Worm (Caenorhabditis elegans): Measurements from ENCODE around the gene nhr-128.

nhr-128 gene

DNA sequence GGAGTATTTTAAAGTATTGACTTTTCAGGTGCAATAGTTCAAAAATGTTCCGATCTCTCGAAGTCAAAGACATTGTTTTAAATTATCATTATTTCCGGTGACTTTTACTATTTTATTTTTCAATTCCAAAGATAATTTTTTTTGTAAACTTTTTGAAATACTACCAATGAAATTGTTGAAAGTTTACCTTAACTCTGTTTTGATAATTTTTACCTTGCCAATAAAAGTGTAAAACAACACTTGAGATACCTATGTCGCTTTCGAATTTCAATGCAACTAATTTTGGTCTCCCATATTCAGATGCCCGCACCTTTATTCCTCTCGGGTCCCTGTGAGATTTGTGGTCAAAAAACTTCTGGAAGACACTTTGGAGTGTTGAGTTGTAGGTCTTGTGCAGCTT lies 3.3 kb downstream of the nhr-128 start, which contains the start of gene nhr-103:
Gene nhr-103 (plus strand): TSS at position 301 of the 400 bp plus-strand sequence.
- no peak for TF ChIP-seq tbx-8 (GFP tag; optimal IDR thresholded peaks at IDR 0.05)
- TF ChIP-seq elt-3 (tag; optimal IDR thresholded peaks at IDR 0.05): no peak
- no peak for TF ChIP-seq lin-32 (GFP tag; optimal IDR thresholded peaks at IDR 0.05)
- TF ChIP-seq ztf-11 (tag; optimal IDR thresholded peaks at IDR 0.05): no peak
- no peak for TF ChIP-seq mab-5 (tag; optimal IDR thresholded peaks at IDR 0.05)
- TF ChIP-seq sem-2 (GFP tag; optimal IDR thresholded peaks at IDR 0.05): no peak
- TF ChIP-seq lsy-2 (tag; optimal IDR thresholded peaks at IDR 0.05): no peak
- TF ChIP-seq ceh-83 (GFP tag; optimal IDR thresholded peaks at IDR 0.05): no peak
- no peak for TF ChIP-seq elt-1 (tag; optimal IDR thresholded peaks at IDR 0.05; ENCODE audit: borderline replicate concordance, insufficient read depth)
- TF ChIP-seq pha-4 (tag; optimal IDR thresholded peaks at IDR 0.05): no peak
- TF ChIP-seq nhr-2 (tag; optimal IDR thresholded peaks at IDR 0.05): no peak
- TF ChIP-seq flh-1 (GFP tag; optimal IDR thresholded peaks at IDR 0.05): no peak
- TF ChIP-seq M03D4.4 (tag; optimal IDR thresholded peaks at IDR 0.05): no peak
- TF ChIP-seq blmp-1 (tag; optimal IDR thresholded peaks at IDR 0.05): no peak
- TF ChIP-seq mls-2 (tag; optimal IDR thresholded peaks at IDR 0.05): no peak
- TF ChIP-seq sptf-1 (tag; optimal IDR thresholded peaks at IDR 0.05): no peak
- TF ChIP-seq mep-1 (tag; optimal IDR thresholded peaks at IDR 0.05): no peak
- TF ChIP-seq hlh-1 (tag; optimal IDR thresholded peaks at IDR 0.05): no peak
- TF ChIP-seq bed-3 (GFP tag; optimal IDR thresholded peaks at IDR 0.05): no peak

DNA sequence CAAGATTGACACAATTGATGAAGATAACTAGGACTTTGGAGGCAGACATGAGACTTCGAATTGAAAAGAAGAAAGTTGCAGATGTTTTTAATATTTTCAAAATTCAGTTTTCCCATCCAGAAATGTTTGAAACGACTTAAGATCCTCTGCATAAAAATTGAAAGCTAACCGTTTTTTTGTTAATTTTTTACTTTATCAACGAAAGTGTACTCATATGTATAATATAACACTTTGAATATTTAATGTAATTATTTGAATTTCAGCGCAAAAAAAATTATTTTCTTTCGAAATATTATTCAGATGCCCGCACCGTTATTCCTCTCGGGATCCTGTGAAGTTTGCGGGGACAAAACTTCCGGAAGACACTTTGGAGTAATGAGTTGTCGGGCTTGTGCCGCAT lies 5.0 kb downstream of the nhr-128 start, which contains the start of gene nhr-18:
Gene nhr-18 (plus strand): TSS at position 301 of the 400 bp plus-strand sequence.
- TF ChIP-seq mep-1 (tag; optimal IDR thresholded peaks at IDR 0.05) (no peak), ztf-11 (tag; optimal IDR thresholded peaks at IDR 0.05) (no peak), nhr-12 (tag; optimal IDR thresholded peaks at IDR 0.05) (no peak), sptf-1 (tag; optimal IDR thresholded peaks at IDR 0.05) (no peak), hlh-1 (tag; optimal IDR thresholded peaks at IDR 0.05) (no peak), ces-1 (GFP tag; optimal IDR thresholded peaks at IDR 0.05) (no peak), pha-4 (tag; optimal IDR thresholded peaks at IDR 0.05) (no peak), flh-1 (GFP tag; optimal IDR thresholded peaks at IDR 0.05) (no peak), elt-3 (tag; optimal IDR thresholded peaks at IDR 0.05) (no peak), M03D4.4 (tag; optimal IDR thresholded peaks at IDR 0.05) (no peak), lin-13 (tag; optimal IDR thresholded peaks at IDR 0.05) (no peak), zip-8 (tag; optimal IDR thresholded peaks at IDR 0.05) (no peak), ceh-83 (GFP tag; optimal IDR thresholded peaks at IDR 0.05) (no peak), unc-62 (GFP tag; optimal IDR thresholded peaks at IDR 0.05) (no peak), unc-39 (tag; optimal IDR thresholded peaks at IDR 0.05) (no peak), tbx-8 (GFP tag; optimal IDR thresholded peaks at IDR 0.05) (no peak), lin-32 (GFP tag; optimal IDR thresholded peaks at IDR 0.05) (no peak), mab-5 (tag; optimal IDR thresholded peaks at IDR 0.05) (no peak), elt-1 (tag; optimal IDR thresholded peaks at IDR 0.05; ENCODE audit: borderline replicate concordance, insufficient read depth) (no peak), ham-2 (GFP tag; optimal IDR thresholded peaks at IDR 0.05) (no peak)

DNA sequence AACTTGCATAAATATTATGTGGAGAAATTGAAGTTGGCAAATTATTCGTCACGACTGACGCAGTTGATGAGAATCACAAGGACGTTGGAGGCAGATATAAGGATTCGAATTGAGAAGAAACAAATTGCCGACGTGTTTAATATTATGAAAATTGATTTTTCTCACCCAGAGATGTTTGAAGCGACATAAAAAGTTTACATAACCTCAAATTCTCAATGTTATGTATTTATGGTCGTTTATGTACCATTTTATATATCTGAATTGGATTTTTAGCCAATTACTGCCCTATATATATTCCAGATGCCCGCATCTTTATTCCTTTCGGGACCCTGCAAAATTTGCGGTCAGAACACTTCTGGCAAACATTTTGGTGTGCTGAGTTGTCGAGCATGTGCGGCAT lies 6.9 kb downstream of the nhr-128 start, which contains the start of gene nhr-126:
Gene nhr-126 (plus strand): TSS at position 301 of the 400 bp plus-strand sequence.
- TF ChIP-seq ceh-39 (tag; optimal IDR thresholded peaks at IDR 0.05): no peak
- TF ChIP-seq unc-120 (tag; optimal IDR thresholded peaks at IDR 0.05; ENCODE audit: poor library complexity, severe bottlenecking): no peak
- TF ChIP-seq blmp-1 (tag; optimal IDR thresholded peaks at IDR 0.05): no peak
- no peak for TF ChIP-seq unc-62 (GFP tag; optimal IDR thresholded peaks at IDR 0.05)
- no peak for TF ChIP-seq sem-2 (GFP tag; optimal IDR thresholded peaks at IDR 0.05)
- TF ChIP-seq ham-2 (GFP tag; optimal IDR thresholded peaks at IDR 0.05): no peak
- no peak for TF ChIP-seq elt-1 (tag; optimal IDR thresholded peaks at IDR 0.05; ENCODE audit: borderline replicate concordance, insufficient read depth)
- no peak for TF ChIP-seq mep-1 (tag; optimal IDR thresholded peaks at IDR 0.05)

DNA sequence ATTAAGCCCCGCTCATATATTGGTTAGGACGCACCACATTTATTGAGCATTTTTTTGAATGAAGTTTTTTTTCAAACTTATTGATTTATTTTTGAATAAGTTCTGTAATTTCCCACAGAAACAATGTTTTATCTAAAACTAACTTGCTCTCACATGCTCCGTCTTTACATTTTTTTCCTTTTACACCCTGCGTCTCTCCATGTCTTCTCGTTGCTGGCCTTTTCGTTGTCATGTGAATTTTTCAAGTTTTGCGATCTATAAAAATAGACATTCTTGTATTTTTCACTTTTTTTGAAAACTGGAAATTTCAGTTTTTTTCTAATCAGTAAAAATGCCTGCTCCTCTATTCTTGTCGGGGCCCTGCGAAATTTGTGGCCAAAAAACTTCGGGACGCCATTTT lies 9.0 kb downstream of the nhr-128 start, which contains the start of gene nhr-134:
Gene nhr-134 (plus strand): TSS at position 312 of the 400 bp plus-strand sequence.
- TF ChIP-seq elt-1 (tag; optimal IDR thresholded peaks at IDR 0.05; ENCODE audit: borderline replicate concordance, insufficient read depth) (no peak), pha-4 (tag; optimal IDR thresholded peaks at IDR 0.05) (no peak), nhr-12 (tag; optimal IDR thresholded peaks at IDR 0.05) (no peak), flh-1 (GFP tag; optimal IDR thresholded peaks at IDR 0.05) (no peak), elt-3 (tag; optimal IDR thresholded peaks at IDR 0.05) (no peak), unc-120 (tag; optimal IDR thresholded peaks at IDR 0.05; ENCODE audit: poor library complexity, severe bottlenecking) (no peak), sptf-1 (tag; optimal IDR thresholded peaks at IDR 0.05) (no peak), mab-5 (tag; optimal IDR thresholded peaks at IDR 0.05) (no peak), nhr-2 (tag; optimal IDR thresholded peaks at IDR 0.05) (no peak), sem-2 (GFP tag; optimal IDR thresholded peaks at IDR 0.05) (no peak), ceh-39 (tag; optimal IDR thresholded peaks at IDR 0.05) (no peak), cnd-1 (tag; optimal IDR thresholded peaks at IDR 0.05) (no peak), bed-3 (GFP tag; optimal IDR thresholded peaks at IDR 0.05) (no peak), lin-13 (tag; optimal IDR thresholded peaks at IDR 0.05) (no peak), ceh-43 (GFP tag; optimal IDR thresholded peaks at IDR 0.05) (no peak), hlh-1 (tag; optimal IDR thresholded peaks at IDR 0.05) (no peak), nhr-28 (tag; optimal IDR thresholded peaks at IDR 0.05) (no peak), blmp-1 (tag; optimal IDR thresholded peaks at IDR 0.05) (no peak), mep-1 (tag; optimal IDR thresholded peaks at IDR 0.05) (no peak)

Data from whole organism, mixed stage, embryonic.